1 fruit fly cellular context compared by ENCODE assay signal in the genomic region with DNA sequence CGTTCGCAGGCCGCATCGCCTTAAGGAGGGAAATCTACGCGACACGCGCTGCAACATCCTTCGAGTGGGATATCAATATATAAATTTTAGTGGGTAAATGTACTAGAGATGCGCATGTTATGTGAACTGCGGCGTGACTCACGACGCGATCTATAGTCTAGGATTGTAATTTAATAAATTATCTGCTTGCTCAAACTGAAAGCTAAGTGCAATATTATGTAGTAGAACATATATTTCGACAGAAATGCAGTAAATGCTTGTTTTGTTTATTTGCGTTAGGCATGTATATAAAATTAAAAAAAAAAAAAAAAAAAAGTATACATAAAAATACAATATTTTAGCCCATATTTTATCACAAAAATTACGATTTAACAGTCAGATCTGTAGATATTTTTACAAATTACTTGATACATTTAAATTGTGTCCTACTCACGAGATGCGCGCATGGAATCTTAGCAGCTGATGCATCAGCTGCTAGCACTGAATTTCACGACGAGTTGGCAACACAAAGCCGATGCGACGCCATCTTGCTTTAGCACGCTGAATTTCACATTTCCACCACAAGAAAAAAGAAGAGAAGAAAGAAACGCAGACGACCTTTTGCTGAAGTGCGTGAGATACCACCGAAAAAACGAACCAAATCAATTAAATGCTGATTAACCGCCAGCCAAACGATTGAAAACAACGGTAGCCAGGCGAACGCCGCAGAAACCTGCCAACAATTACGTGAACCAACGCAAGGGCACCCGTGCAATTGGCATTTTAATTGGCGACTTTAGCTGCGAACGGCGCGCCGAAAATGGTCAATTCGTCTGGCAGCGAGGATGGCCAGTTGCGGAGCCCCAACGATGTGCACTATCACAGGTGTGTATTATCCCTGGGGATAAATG.
TF ChIP-seq lines count a peak whose summit lies in the region.

A gene (minus strand): TSS at position 507 of the 890 bp plus-strand sequence.
A gene (plus strand): TSS at position 528 of the 890 bp plus-strand sequence.

TF ChIP-seq in whole organism, embryonic, 481 proteins besides CTCF, POLR2A, EP300 and RAD21 (continued from another document and continues in another):
- TF ChIP-seq CG11723 (GFP tag; optimal IDR thresholded peaks at IDR 0.05; lab: Kevin White, UChicago): no peak
- TF ChIP-seq stwl (tag; optimal IDR thresholded peaks at IDR 0.05; lab: Kevin White, UChicago): peak; percentile 6
- TF ChIP-seq CG11398 (GFP tag; optimal IDR thresholded peaks at IDR 0.05; lab: Kevin White, UChicago): no peak
- TF ChIP-seq MESR4 (GFP tag; optimal IDR thresholded peaks at IDR 0.05; lab: Kevin White, UChicago): peak; percentile 97
- peak; percentile 15 for TF ChIP-seq CG17186 (GFP tag; optimal IDR thresholded peaks at IDR 0.05; lab: Kevin White, UChicago)
- TF ChIP-seq ro (GFP tag; IDR thresholded peaks at IDR 0.05; lab: Robert Waterston, UW): no peak
- TF ChIP-seq Bteb2 (GFP tag; optimal IDR thresholded peaks at IDR 0.05; lab: Kevin White, UChicago): no peak
- TF ChIP-seq CG30403 (GFP tag; optimal IDR thresholded peaks at IDR 0.05; lab: Kevin White, UChicago): peak; percentile 76
- peak; percentile 31 for TF ChIP-seq tap (tag; optimal IDR thresholded peaks at IDR 0.05; lab: Kevin White, UChicago)
- TF ChIP-seq CG6175 (GFP tag; IDR thresholded peaks at IDR 0.05; lab: Robert Waterston, UW): no peak
- no peak for TF ChIP-seq Hey (tag; optimal IDR thresholded peaks at IDR 0.05; lab: Kevin White, UChicago)
- TF ChIP-seq NC2α (GFP tag; optimal IDR thresholded peaks at IDR 0.05; lab: Kevin White, UChicago): no peak
- TF ChIP-seq CG11695 (GFP tag; IDR thresholded peaks at IDR 0.05; lab: Robert Waterston, UW): peak; percentile 49; the same call in 1 of the 3 replicates
- TF ChIP-seq Spps (tag; optimal IDR thresholded peaks at IDR 0.05; lab: Kevin White, UChicago): no peak
- no peak for TF ChIP-seq btn (GFP tag; optimal IDR thresholded peaks at IDR 0.05; lab: Kevin White, UChicago)
- TF ChIP-seq HLH54F (GFP tag; optimal IDR thresholded peaks at IDR 0.05; lab: Kevin White, UChicago): no peak
- TF ChIP-seq ems (GFP tag; optimal IDR thresholded peaks at IDR 0.05; lab: Kevin White, UChicago): no peak
- TF ChIP-seq B-H1 (GFP tag; IDR thresholded peaks at IDR 0.05; lab: Robert Waterston, UW): no peak; the same call in 2 of the 3 replicates
- no peak for TF ChIP-seq repo (GFP tag; optimal IDR thresholded peaks at IDR 0.05; lab: Kevin White, UChicago)
- TF ChIP-seq CG8359 (GFP tag; optimal IDR thresholded peaks at IDR 0.05; lab: Kevin White, UChicago; ENCODE audit: borderline replicate concordance): no peak
- TF ChIP-seq gcm (GFP tag; optimal IDR thresholded peaks at IDR 0.05; lab: Kevin White, UChicago): no peak
- 0 out of 2 replicates have a peak, but pooled peaks have one; percentile 8 for TF ChIP-seq seq (GFP tag; IDR thresholded peaks at IDR 0.05; lab: Robert Waterston, UW)
- TF ChIP-seq chm (GFP tag; IDR thresholded peaks at IDR 0.05; lab: Robert Waterston, UW): no peak
- TF ChIP-seq BEAF-32 (GFP tag; optimal IDR thresholded peaks at IDR 0.05; lab: Kevin White, UChicago): peak; percentile 73
- peak; percentile 12 to 68 for TF ChIP-seq Pdp1 (GFP tag; optimal IDR thresholded peaks at IDR 0.05; lab: Kevin White, UChicago)
- TF ChIP-seq ab (GFP tag; optimal IDR thresholded peaks at IDR 0.05; lab: Kevin White, UChicago): no peak
- TF ChIP-seq CG8944 (GFP tag; optimal IDR thresholded peaks at IDR 0.05; lab: Kevin White, UChicago): no peak
- no peak for TF ChIP-seq jigr1 (GFP tag; IDR thresholded peaks at IDR 0.05; lab: Robert Waterston, UW)
- TF ChIP-seq CG2889 (GFP tag; IDR thresholded peaks at IDR 0.05; lab: Robert Waterston, UW): no peak
- TF ChIP-seq hb (GFP tag; IDR thresholded peaks at IDR 0.05; lab: Robert Waterston, UW; ENCODE audit: partially characterized antibody): peak; percentile 54; the same call in 1 of the 3 replicates
- TF ChIP-seq CG12744 (GFP tag; optimal IDR thresholded peaks at IDR 0.05; lab: Kevin White, UChicago): no peak
- no peak for TF ChIP-seq CG3065 (GFP tag; optimal IDR thresholded peaks at IDR 0.05; lab: Kevin White, UChicago)
- TF ChIP-seq tgo (GFP tag; IDR thresholded peaks at IDR 0.05; lab: Robert Waterston, UW): peak; percentile 23; the same call in 1 of the 3 replicates
- no peak for TF ChIP-seq bab2 (GFP tag; optimal IDR thresholded peaks at IDR 0.05; lab: Kevin White, UChicago)
- TF ChIP-seq Gug (GFP tag; IDR thresholded peaks at IDR 0.05; lab: Robert Waterston, UW): no peak
- no peak for TF ChIP-seq CrebB (tag; optimal IDR thresholded peaks at IDR 0.05; lab: Kevin White, UChicago)
- no peak for TF ChIP-seq Gsc (GFP tag; IDR thresholded peaks at IDR 0.05; lab: Robert Waterston, UW)
- 0 out of 2 replicates have a peak, but pooled peaks have one; percentile 23 for TF ChIP-seq ap (GFP tag; IDR thresholded peaks at IDR 0.05; lab: Robert Waterston, UW)
- no peak for TF ChIP-seq Side (GFP tag; optimal IDR thresholded peaks at IDR 0.05; lab: Kevin White, UChicago)
- TF ChIP-seq CG1602 (GFP tag; optimal IDR thresholded peaks at IDR 0.05; lab: Kevin White, UChicago): peak; percentile 47
- TF ChIP-seq Trl (optimal IDR thresholded peaks at IDR 0.05; lab: Kevin White, UChicago): no peak
- no peak for TF ChIP-seq Trl (GFP tag; optimal IDR thresholded peaks at IDR 0.05; lab: Kevin White, UChicago)
- no peak for TF ChIP-seq Sry-β (GFP tag; optimal IDR thresholded peaks at IDR 0.05; lab: Kevin White, UChicago)
- no peak for TF ChIP-seq Hand (GFP tag; optimal IDR thresholded peaks at IDR 0.05; lab: Kevin White, UChicago)
- TF ChIP-seq CG18599 (GFP tag; optimal IDR thresholded peaks at IDR 0.05; lab: Kevin White, UChicago): peak; percentile 34
- TF ChIP-seq CG6683 (GFP tag; optimal IDR thresholded peaks at IDR 0.05; lab: Kevin White, UChicago): no peak
- peak; percentile 5 for TF ChIP-seq psq (GFP tag; optimal IDR thresholded peaks at IDR 0.05; lab: Kevin White, UChicago)
- peak; percentile 46 for TF ChIP-seq az2 (GFP tag; optimal IDR thresholded peaks at IDR 0.05; lab: Kevin White, UChicago)
- TF ChIP-seq CG31388 (GFP tag; optimal IDR thresholded peaks at IDR 0.05; lab: Kevin White, UChicago): no peak
- no peak for TF ChIP-seq CG17328 (GFP tag; IDR thresholded peaks at IDR 0.05; lab: Robert Waterston, UW)
- TF ChIP-seq CG9215 (GFP tag; IDR thresholded peaks at IDR 0.05; lab: Robert Waterston, UW): peak; percentile 41
- TF ChIP-seq emc (GFP tag; optimal IDR thresholded peaks at IDR 0.05; lab: Kevin White, UChicago): no peak
- TF ChIP-seq Adf1 (GFP tag; IDR thresholded peaks at IDR 0.05; lab: Robert Waterston, UW): peak; percentile 28; the same call in 1 of the 2 replicates
- TF ChIP-seq CG16813 (GFP tag; IDR thresholded peaks at IDR 0.05; lab: Robert Waterston, UW; ENCODE audit: partially characterized antibody): peak; percentile 74; the same call in 2 of the 3 replicates
- TF ChIP-seq stc (GFP tag; IDR thresholded peaks at IDR 0.05; lab: Robert Waterston, UW): no peak
- TF ChIP-seq CG6654 (GFP tag; optimal IDR thresholded peaks at IDR 0.05; lab: Kevin White, UChicago): no peak
- TF ChIP-seq CG11456 (GFP tag; IDR thresholded peaks at IDR 0.05; lab: Robert Waterston, UW): no peak
- peak; percentile 22 for TF ChIP-seq CG15514 (GFP tag; optimal IDR thresholded peaks at IDR 0.05; lab: Kevin White, UChicago)
- no peak for TF ChIP-seq CG33213 (GFP tag; optimal IDR thresholded peaks at IDR 0.05; lab: Kevin White, UChicago)
- peak; percentile 16 for TF ChIP-seq Bdp1 (GFP tag; optimal IDR thresholded peaks at IDR 0.05; lab: Kevin White, UChicago)
- no peak for TF ChIP-seq sqz (GFP tag; optimal IDR thresholded peaks at IDR 0.05; lab: Kevin White, UChicago)
- TF ChIP-seq CG2129 (GFP tag; IDR thresholded peaks at IDR 0.05; lab: Robert Waterston, UW; ENCODE audit: partially characterized antibody): peak; percentile 72
- peak in 1 of 2 experiments; percentile 5 for TF ChIP-seq bsh (GFP tag; optimal IDR thresholded peaks at IDR 0.05; lab: Kevin White, UChicago)
- no peak for TF ChIP-seq CG17912 (GFP tag; optimal IDR thresholded peaks at IDR 0.05; lab: Kevin White, UChicago)
- no peak for TF ChIP-seq CG4328 (GFP tag; optimal IDR thresholded peaks at IDR 0.05; lab: Kevin White, UChicago)
- TF ChIP-seq Drgx (GFP tag; IDR thresholded peaks at IDR 0.05; lab: Robert Waterston, UW): no peak
- no peak for TF ChIP-seq CG12769 (tag; optimal IDR thresholded peaks at IDR 0.05; lab: Kevin White, UChicago)
- TF ChIP-seq luna (GFP tag; optimal IDR thresholded peaks at IDR 0.05; lab: Kevin White, UChicago): no peak
- 0 out of 3 replicates have a peak, but pooled peaks have one; percentile 37 for TF ChIP-seq Dbx (GFP tag; IDR thresholded peaks at IDR 0.05; lab: Robert Waterston, UW)
- peak; percentile 31 for TF ChIP-seq pzg (GFP tag; optimal IDR thresholded peaks at IDR 0.05; lab: Kevin White, UChicago)
- TF ChIP-seq peb (GFP tag; IDR thresholded peaks at IDR 0.05; lab: Robert Waterston, UW): no peak
- no peak for TF ChIP-seq H15 (GFP tag; IDR thresholded peaks at IDR 0.05; lab: Robert Waterston, UW)
- TF ChIP-seq Hr78 (GFP tag; optimal IDR thresholded peaks at IDR 0.05; lab: Kevin White, UChicago): no peak
- peak; percentile 11 for TF ChIP-seq CG10147 (GFP tag; optimal IDR thresholded peaks at IDR 0.05; lab: Kevin White, UChicago)
- no peak for TF ChIP-seq danr (GFP tag; IDR thresholded peaks at IDR 0.05; lab: Robert Waterston, UW)
- TF ChIP-seq cas (GFP tag; IDR thresholded peaks at IDR 0.05; lab: Robert Waterston, UW): no peak
- peak; percentile 14 for TF ChIP-seq CG8290 (GFP tag; optimal IDR thresholded peaks at IDR 0.05; lab: Kevin White, UChicago)
- peak in 1 of 2 experiments; percentile 28 for TF ChIP-seq CG8290 (tag; optimal IDR thresholded peaks at IDR 0.05; lab: Kevin White, UChicago)
- TF ChIP-seq CG11085 (GFP tag; IDR thresholded peaks at IDR 0.05; lab: Robert Waterston, UW): no peak
- TF ChIP-seq Stat92E (GFP tag; optimal IDR thresholded peaks at IDR 0.05; lab: Kevin White, UChicago): no peak
- no peak for TF ChIP-seq Lhr (GFP tag; optimal IDR thresholded peaks at IDR 0.05; lab: Kevin White, UChicago)
- no peak for TF ChIP-seq lov (optimal IDR thresholded peaks at IDR 0.05; lab: Kevin White, UChicago)
- TF ChIP-seq lov (GFP tag; IDR thresholded peaks at IDR 0.05; lab: Robert Waterston, UW): no peak
- peak; percentile 55 for TF ChIP-seq CG10654 (GFP tag; optimal IDR thresholded peaks at IDR 0.05; lab: Kevin White, UChicago)
- no peak for TF ChIP-seq dimm (GFP tag; IDR thresholded peaks at IDR 0.05; lab: Robert Waterston, UW)
- no peak for TF ChIP-seq TFAM (GFP tag; optimal IDR thresholded peaks at IDR 0.05; lab: Kevin White, UChicago)
- peak; percentile 18 for TF ChIP-seq Six4 (GFP tag; optimal IDR thresholded peaks at IDR 0.05; lab: Kevin White, UChicago)
- TF ChIP-seq CG12104 (GFP tag; optimal IDR thresholded peaks at IDR 0.05; lab: Kevin White, UChicago): peak; percentile 38
- TF ChIP-seq CG8281 (tag; optimal IDR thresholded peaks at IDR 0.05; lab: Kevin White, UChicago): no peak
- TF ChIP-seq CG11560 (tag; IDR thresholded peaks at IDR 0.05; lab: Robert Waterston, UW): no peak
- peak; percentile 19 for TF ChIP-seq shn (GFP tag; optimal IDR thresholded peaks at IDR 0.05; lab: Kevin White, UChicago)
- no peak for TF ChIP-seq cad (GFP tag; optimal IDR thresholded peaks at IDR 0.05; lab: Kevin White, UChicago)
- peak; percentile 20 for TF ChIP-seq corto (GFP tag; optimal IDR thresholded peaks at IDR 0.05; lab: Kevin White, UChicago)
- no peak for TF ChIP-seq dan (GFP tag; IDR thresholded peaks at IDR 0.05; lab: Robert Waterston, UW)
- no peak for TF ChIP-seq nom (GFP tag; optimal IDR thresholded peaks at IDR 0.05; lab: Kevin White, UChicago)
- no peak for TF ChIP-seq CG15073 (GFP tag; optimal IDR thresholded peaks at IDR 0.05; lab: Kevin White, UChicago)
- TF ChIP-seq al (GFP tag; IDR thresholded peaks at IDR 0.05; lab: Robert Waterston, UW): no peak; the same call in none of the 2 replicates
- TF ChIP-seq CG5180 (GFP tag; optimal IDR thresholded peaks at IDR 0.05; lab: Kevin White, UChicago): peak; percentile 10
- TF ChIP-seq gro (GFP tag; optimal IDR thresholded peaks at IDR 0.05; lab: Kevin White, UChicago): no peak
- no peak for TF ChIP-seq CG13624 (GFP tag; optimal IDR thresholded peaks at IDR 0.05; lab: Kevin White, UChicago)
- TF ChIP-seq klu (GFP tag; IDR thresholded peaks at IDR 0.05; lab: Robert Waterston, UW): no peak
- TF ChIP-seq CG30020 (tag; optimal IDR thresholded peaks at IDR 0.05; lab: Kevin White, UChicago): peak; percentile 6
- no peak for TF ChIP-seq CG1647 (GFP tag; optimal IDR thresholded peaks at IDR 0.05; lab: Kevin White, UChicago)
- 0 out of 3 replicates have a peak, but pooled peaks have one; percentile 14 for TF ChIP-seq ase (GFP tag; IDR thresholded peaks at IDR 0.05; lab: Robert Waterston, UW)
- TF ChIP-seq CG15696 (tag; optimal IDR thresholded peaks at IDR 0.05; lab: Kevin White, UChicago): no peak
- no peak for TF ChIP-seq zf30C (GFP tag; optimal IDR thresholded peaks at IDR 0.05; lab: Kevin White, UChicago)
- no peak for TF ChIP-seq CG17568 (GFP tag; optimal IDR thresholded peaks at IDR 0.05; lab: Kevin White, UChicago)
- TF ChIP-seq Ada2b (GFP tag; IDR thresholded peaks at IDR 0.05; lab: Robert Waterston, UW): no peak
- TF ChIP-seq so (GFP tag; IDR thresholded peaks at IDR 0.05; lab: Robert Waterston, UW): no peak; the same call in 2 of the 3 replicates
- TF ChIP-seq CG7963 (GFP tag; IDR thresholded peaks at IDR 0.05; lab: Robert Waterston, UW; ENCODE audit: partially characterized antibody): 0 out of 3 replicates have a peak, but pooled peaks have one; percentile 8
- TF ChIP-seq gce (GFP tag; IDR thresholded peaks at IDR 0.05; lab: Robert Waterston, UW): no peak
- peak; percentile 30 for TF ChIP-seq CG10462 (GFP tag; optimal IDR thresholded peaks at IDR 0.05; lab: Kevin White, UChicago)
- TF ChIP-seq slbo (GFP tag; IDR thresholded peaks at IDR 0.05; lab: Robert Waterston, UW): peak; percentile 44
- peak; percentile 86 for TF ChIP-seq row (GFP tag; IDR thresholded peaks at IDR 0.05; lab: Robert Waterston, UW)
- TF ChIP-seq nmo (GFP tag; optimal IDR thresholded peaks at IDR 0.05; lab: Kevin White, UChicago): peak; percentile 29
- TF ChIP-seq NFAT (GFP tag; IDR thresholded peaks at IDR 0.05; lab: Robert Waterston, UW): no peak; the same call in 1 of the 2 replicates
- no peak for TF ChIP-seq br (optimal IDR thresholded peaks at IDR 0.05; lab: Kevin White, UChicago)
- no peak for TF ChIP-seq h (optimal IDR thresholded peaks at IDR 0.05; lab: Kevin White, UChicago)
- TF ChIP-seq Ravus (GFP tag; IDR thresholded peaks at IDR 0.05; lab: Robert Waterston, UW): no peak
- TF ChIP-seq HmgD (GFP tag; optimal IDR thresholded peaks at IDR 0.05; lab: Kevin White, UChicago): no peak
- TF ChIP-seq Camta (GFP tag; optimal IDR thresholded peaks at IDR 0.05; lab: Kevin White, UChicago): no peak
- no peak for TF ChIP-seq chif (GFP tag; optimal IDR thresholded peaks at IDR 0.05; lab: Kevin White, UChicago)
